Fruit fly (Drosophila melanogaster) whole organism, embryonic: ENCODE measurements around the gene TfIIA-S.
A peak's percentile ranks its signal among the peaks of the same experiment; 100 is the strongest.

Source experiments
- C15 ChIP-seq: fragments of 200-800 bp; sonication (Bioruptor generic); IDR thresholded peaks from 3 replicates; pipeline ENCODE4 v1.3.6; 2022; ENCODE audit warnings: missing biosample characterization, missing genetic modification characterization
- CG10565 ChIP-seq: fragments of 200-800 bp; sonication (Bioruptor generic); optimal IDR thresholded peaks from 3 replicates; lab custom pipeline; 2016; ENCODE audit warnings: missing biosample characterization, mild to moderate bottlenecking, missing genetic modification characterization
- CG10959 ChIP-seq: fragments of 200-800 bp; sonication (Bioruptor generic); IDR thresholded peaks from 2 replicates; pipeline ENCODE4 v1.3.6; 2022; ENCODE audit warnings: missing biosample characterization, missing genetic modification characterization
- CG10979 ChIP-seq: fragments of 200-800 bp; sonication (Bioruptor generic); optimal IDR thresholded peaks from 2 replicates; lab custom pipeline; 2018; ENCODE audit warnings: missing biosample characterization, mild to moderate bottlenecking, missing genetic modification characterization, moderate library complexity
- CG1602 ChIP-seq: fragments of 200-800 bp; sonication (Bioruptor generic); optimal IDR thresholded peaks from 3 replicates; lab custom pipeline; 2016; ENCODE audit warnings: missing biosample characterization, missing genetic modification characterization
- CG1603 ChIP-seq: fragments of 200-800 bp; sonication (Bioruptor generic); optimal IDR thresholded peaks from 2 replicates; lab custom pipeline; 2019; ENCODE audit warnings: missing biosample characterization, mild to moderate bottlenecking, missing genetic modification characterization, moderate library complexity
- CG17359 ChIP-seq: fragments of 200-800 bp; sonication (Bioruptor generic); optimal IDR thresholded peaks from 3 replicates; lab custom pipeline; 2018; ENCODE audit warnings: missing biosample characterization, mild to moderate bottlenecking, missing genetic modification characterization, moderate library complexity
- CG2202 ChIP-seq: fragments of 200-800 bp; sonication (Bioruptor generic); optimal IDR thresholded peaks from 2 replicates; lab custom pipeline; 2018; ENCODE audit warnings: missing biosample characterization, mild to moderate bottlenecking, missing genetic modification characterization
- CG32767 ChIP-seq: fragments of 200-800 bp; sonication (Bioruptor generic); IDR thresholded peaks from 2 replicates; pipeline ENCODE4 v1.3.6; 2022; ENCODE audit warnings: missing biosample characterization, missing genetic modification characterization
- CG33213 ChIP-seq: fragments of 200-800 bp; sonication (Bioruptor generic); optimal IDR thresholded peaks from 3 replicates; lab custom pipeline; 2016; ENCODE audit warnings: missing biosample characterization, missing genetic modification characterization
- CG42726 ChIP-seq: fragments of 200-800 bp; sonication (Bioruptor generic); IDR thresholded peaks from 2 replicates; pipeline ENCODE4 v1.3.6; 2022; ENCODE audit warnings: missing biosample characterization, missing genetic modification characterization; ENCODE audit not compliant: partially characterized antibody
- CG4424 ChIP-seq: fragments of 200-800 bp; sonication (Bioruptor generic); optimal IDR thresholded peaks from 3 replicates; lab custom pipeline; 2016; ENCODE audit warnings: missing biosample characterization, missing genetic modification characterization
- CG5245 ChIP-seq: fragments of 200-800 bp; sonication (Bioruptor generic); optimal IDR thresholded peaks from 3 replicates; lab custom pipeline; 2016; ENCODE audit warnings: missing biosample characterization, missing genetic modification characterization
- CG7556 ChIP-seq: fragments of 200-800 bp; sonication (Bioruptor generic); optimal IDR thresholded peaks from 2 replicates; lab custom pipeline; 2017; ENCODE audit warnings: missing biosample characterization, mild to moderate bottlenecking, missing genetic modification characterization
- CG8359 ChIP-seq: fragments of 200-800 bp; sonication (Bioruptor generic); optimal IDR thresholded peaks from 2 replicates; lab custom pipeline; 2017; ENCODE audit warnings: missing biosample characterization, mild to moderate bottlenecking, missing genetic modification characterization, borderline replicate concordance
- CG9215 ChIP-seq: fragments of 200-800 bp; sonication (Bioruptor generic); IDR thresholded peaks from 2 replicates; pipeline ENCODE4 v1.3.6; 2022; ENCODE audit warnings: missing biosample characterization, missing genetic modification characterization
- CG9797 ChIP-seq: fragments of 200-800 bp; sonication (Bioruptor generic); optimal IDR thresholded peaks from 3 replicates; lab custom pipeline; 2018; ENCODE audit warnings: missing biosample characterization, mild to moderate bottlenecking, missing genetic modification characterization
- CG9932 ChIP-seq: fragments of 200-800 bp; sonication (Bioruptor generic); IDR thresholded peaks from 2 replicates; pipeline ENCODE4 v1.3.6; 2022; ENCODE audit warnings: missing biosample characterization, missing genetic modification characterization
- D ChIP-seq, 2 experiments: fragments of 200-800 bp in 1 of 2; fragments of >200 bp in 1 of 2; sonication (Bioruptor generic) in 1 of 2; optimal IDR thresholded peaks; 2 replicates in 1 of 2; 3 replicates in 1 of 2; lab custom pipeline; 2017; ENCODE audit warnings: mild to moderate bottlenecking in 1 of 2, missing biosample characterization in 1 of 2, missing genetic modification characterization in 1 of 2, missing genetic modification reagents in 1 of 2
- Dip2 ChIP-seq: fragments of 200-800 bp; sonication (Bioruptor generic); IDR thresholded peaks from 2 replicates; pipeline ENCODE4 v1.3.6; 2022; ENCODE audit warnings: missing biosample characterization, missing genetic modification characterization
- Doc3 ChIP-seq: fragments of 200-800 bp; sonication (Bioruptor generic); IDR thresholded peaks from 3 replicates; pipeline ENCODE4 v1.3.6; 2022; ENCODE audit warnings: missing biosample characterization, missing genetic modification characterization; ENCODE audit not compliant: partially characterized antibody
- Fer1 ChIP-seq: fragments of 200-800 bp; sonication (Bioruptor generic); optimal IDR thresholded peaks from 2 replicates; lab custom pipeline; 2017; ENCODE audit warnings: missing biosample characterization, mild to moderate bottlenecking, missing genetic modification characterization
- HLH4C ChIP-seq: fragments of 200-800 bp; sonication (Bioruptor generic); IDR thresholded peaks from 3 replicates; pipeline ENCODE4 v1.3.6; 2022; ENCODE audit warnings: missing biosample characterization, missing genetic modification characterization; ENCODE audit not compliant: partially characterized antibody
- Hr39 ChIP-seq: fragments of >200 bp; optimal IDR thresholded peaks from 2 replicates; lab custom pipeline; 2017
- Jarid2 ChIP-seq: fragments of 200-800 bp; sonication (Bioruptor generic); optimal IDR thresholded peaks from 3 replicates; lab custom pipeline; 2017; ENCODE audit warnings: mild to moderate bottlenecking, missing biosample characterization, missing genetic modification reagents, missing genetic modification characterization
- MBD-R2 ChIP-seq: fragments of 200-800 bp; sonication (Bioruptor generic); IDR thresholded peaks from 2 replicates; pipeline ENCODE4 v1.3.6; 2022; ENCODE audit warnings: missing biosample characterization, missing genetic modification characterization
- PHDP ChIP-seq: fragments of 200-800 bp; sonication (Bioruptor generic); optimal IDR thresholded peaks from 3 replicates; lab custom pipeline; 2018; ENCODE audit warnings: missing biosample characterization, mild to moderate bottlenecking, missing genetic modification characterization, moderate library complexity
- Side ChIP-seq: fragments of 200-800 bp; sonication (Bioruptor generic); optimal IDR thresholded peaks from 2 replicates; lab custom pipeline; 2016; ENCODE audit warnings: missing biosample characterization, missing genetic modification characterization
- ac ChIP-seq: fragments of 200-800 bp; sonication (Bioruptor generic); optimal IDR thresholded peaks from 3 replicates; lab custom pipeline; 2017; ENCODE audit warnings: missing biosample characterization, mild to moderate bottlenecking, missing genetic modification characterization
- bcd ChIP-seq: fragments of 200-800 bp; sonication (Bioruptor generic); optimal IDR thresholded peaks from 2 replicates; lab custom pipeline; 2017; ENCODE audit warnings: missing biosample characterization, mild to moderate bottlenecking, missing genetic modification characterization
- bigmax ChIP-seq: fragments of 200-800 bp; sonication (Bioruptor generic); optimal IDR thresholded peaks from 2 replicates; lab custom pipeline; 2018; ENCODE audit warnings: missing biosample characterization, mild to moderate bottlenecking, missing genetic modification characterization
- cad ChIP-seq: fragments of >200 bp; optimal IDR thresholded peaks from 2 replicates; lab custom pipeline; 2017; ENCODE audit warnings: missing biosample characterization, missing genetic modification characterization
- da ChIP-seq: fragments of 200-800 bp; sonication (Bioruptor generic); optimal IDR thresholded peaks from 2 replicates; lab custom pipeline; 2016; ENCODE audit warnings: missing biosample characterization, missing genetic modification characterization
- gce ChIP-seq: fragments of 200-800 bp; sonication (Bioruptor generic); IDR thresholded peaks from 3 replicates; pipeline ENCODE4 v1.3.6; 2022; ENCODE audit warnings: missing biosample characterization, missing genetic modification characterization
- gcm ChIP-seq: fragments of 200-800 bp; sonication (Bioruptor generic); optimal IDR thresholded peaks from 2 replicates; lab custom pipeline; 2019; ENCODE audit warnings: missing biosample characterization, mild to moderate bottlenecking, missing genetic modification characterization, moderate library complexity
- gsb ChIP-seq: fragments of 200-800 bp; sonication (Bioruptor generic); IDR thresholded peaks from 2 replicates; pipeline ENCODE4 v1.3.6; 2022; ENCODE audit warnings: missing biosample characterization, missing genetic modification characterization
- gt ChIP-seq: fragments of 200-800 bp; sonication (Bioruptor generic); IDR thresholded peaks from 2 replicates; pipeline ENCODE4 v1.3.6; 2022; ENCODE audit warnings: missing biosample characterization, missing genetic modification characterization
- ind ChIP-seq: fragments of 200-800 bp; sonication (Bioruptor generic); optimal IDR thresholded peaks from 3 replicates; lab custom pipeline; 2016; ENCODE audit warnings: missing biosample characterization, missing genetic modification characterization
- klu ChIP-seq: fragments of 200-800 bp; sonication (Bioruptor generic); IDR thresholded peaks from 2 replicates; pipeline ENCODE4 v1.3.6; 2022; ENCODE audit warnings: missing biosample characterization, missing genetic modification characterization
- lab ChIP-seq: fragments of 200-800 bp; sonication (Bioruptor generic); optimal IDR thresholded peaks from 3 replicates; lab custom pipeline; 2017; ENCODE audit warnings: missing biosample characterization, missing genetic modification characterization, mild to moderate bottlenecking, moderate library complexity, missing genetic modification reagents
- lilli ChIP-seq: fragments of 200-800 bp; sonication (Bioruptor generic); optimal IDR thresholded peaks from 3 replicates; lab custom pipeline; 2016; ENCODE audit warnings: missing biosample characterization, missing genetic modification characterization
- pros ChIP-seq: fragments of 200-800 bp; sonication (Bioruptor generic); optimal IDR thresholded peaks from 3 replicates; lab custom pipeline; 2019; ENCODE audit warnings: missing biosample characterization, mild to moderate bottlenecking, missing genetic modification characterization, moderate library complexity
- repo ChIP-seq: fragments of 200-800 bp; sonication (Bioruptor generic); optimal IDR thresholded peaks from 2 replicates; lab custom pipeline; 2016; ENCODE audit warnings: missing biosample characterization, missing genetic modification characterization
- ro ChIP-seq: fragments of 200-800 bp; sonication (Bioruptor generic); IDR thresholded peaks from 2 replicates; pipeline ENCODE4 v1.3.6; 2022; ENCODE audit warnings: missing biosample characterization, missing genetic modification characterization
- slbo ChIP-seq: fragments of 200-800 bp; sonication (Bioruptor generic); IDR thresholded peaks from 2 replicates; pipeline ENCODE4 v1.3.6; 2022; ENCODE audit warnings: missing biosample characterization, missing genetic modification characterization
- sob ChIP-seq: fragments of 200-800 bp; sonication (Bioruptor generic); IDR thresholded peaks from 2 replicates; pipeline ENCODE4 v1.3.6; 2022; ENCODE audit warnings: missing biosample characterization, missing genetic modification characterization
- sug ChIP-seq: fragments of 200-800 bp; optimal IDR thresholded peaks from 2 replicates; lab custom pipeline; 2019; ENCODE audit warnings: missing biosample characterization, mild to moderate bottlenecking, missing genetic modification characterization, moderate library complexity
- wek ChIP-seq: fragments of 200-800 bp; sonication (Bioruptor generic); optimal IDR thresholded peaks from 3 replicates; lab custom pipeline; 2018; ENCODE audit warnings: missing biosample characterization, mild to moderate bottlenecking, missing genetic modification characterization, moderate library complexity
- zf30C ChIP-seq: fragments of 200-800 bp; sonication (Bioruptor generic); optimal IDR thresholded peaks from 3 replicates; lab custom pipeline; 2018; ENCODE audit warnings: missing biosample characterization, mild to moderate bottlenecking, missing genetic modification characterization

The TfIIA-S gene

dm6 chr3R:23888273-23889220, 2.3 kb downstream of the TfIIA-S start (continued):
- peak; percentile 8 for TF ChIP-seq CG1602 (GFP tag; lab: Kevin White, UChicago)
- no peak for TF ChIP-seq D (optimal IDR thresholded peaks at IDR 0.05; lab: Kevin White, UChicago)
- TF ChIP-seq D (GFP tag; optimal IDR thresholded peaks at IDR 0.05; lab: Kevin White, UChicago) = no peak
- TF ChIP-seq CG8359 (GFP tag; lab: Kevin White, UChicago) = no peak
- peak; percentile 23 for TF ChIP-seq CG17359 (tag; lab: Kevin White, UChicago)
- TF ChIP-seq CG5245 (GFP tag; lab: Kevin White, UChicago) = no peak
- no peak for TF ChIP-seq klu (GFP tag; lab: Robert Waterston, UW)
- no peak for TF ChIP-seq gsb (GFP tag; lab: Robert Waterston, UW)
- TF ChIP-seq sob = peak; percentile 14; the same call in 1 of the 2 replicates
- peak; percentile 5 for TF ChIP-seq lilli (GFP tag; lab: Kevin White, UChicago)
- no peak for TF ChIP-seq CG10959 (GFP tag; lab: Robert Waterston, UW)
- TF ChIP-seq da (GFP tag; lab: Kevin White, UChicago) = no peak
- peak; percentile 30 for TF ChIP-seq CG10979 (tag; lab: Kevin White, UChicago)
- TF ChIP-seq Dip2 (GFP tag; lab: Robert Waterston, UW) = no peak
- TF ChIP-seq CG9932 (GFP tag; lab: Robert Waterston, UW) = peak; percentile 28; the same call in 1 of the 2 replicates
- peak; percentile 26; the same call in 1 of the 2 replicates for TF ChIP-seq slbo
- peak; percentile 21 for TF ChIP-seq PHDP (tag; lab: Kevin White, UChicago)
- peak; percentile 28 for TF ChIP-seq pros
- TF ChIP-seq CG33213 (GFP tag; lab: Kevin White, UChicago) = no peak
- TF ChIP-seq wek (GFP tag; lab: Kevin White, UChicago) = peak; percentile 41
- TF ChIP-seq CG2202 = peak; percentile 24
- no peak for TF ChIP-seq gt (GFP tag; lab: Robert Waterston, UW)
- peak; percentile 25 for TF ChIP-seq ind (GFP tag; lab: Kevin White, UChicago)
- peak; percentile 43 for TF ChIP-seq zf30C (GFP tag; lab: Kevin White, UChicago)
- TF ChIP-seq ac (GFP tag; lab: Kevin White, UChicago) = no peak
- no peak for TF ChIP-seq cad
- no peak for TF ChIP-seq Fer1 (GFP tag; lab: Kevin White, UChicago)
- no peak for TF ChIP-seq CG42726 (GFP tag; lab: Robert Waterston, UW)
- TF ChIP-seq Hr39 (lab: Kevin White, UChicago) = no peak
- peak; percentile 37 for TF ChIP-seq repo (GFP tag; lab: Kevin White, UChicago)
- TF ChIP-seq HLH4C (GFP tag; lab: Robert Waterston, UW) = no peak
- no peak for TF ChIP-seq ro (GFP tag; lab: Robert Waterston, UW)
- no peak for TF ChIP-seq sug (tag; lab: Kevin White, UChicago)
- no peak for TF ChIP-seq Doc3
- TF ChIP-seq lab (GFP tag; lab: Kevin White, UChicago) = peak; percentile 25
- peak; percentile 56 for TF ChIP-seq CG1603
- no peak for TF ChIP-seq gce (GFP tag; lab: Robert Waterston, UW)
- no peak for TF ChIP-seq C15 (GFP tag; lab: Robert Waterston, UW)
- peak; percentile 13 for TF ChIP-seq gcm
- no peak for TF ChIP-seq CG32767 (GFP tag; lab: Robert Waterston, UW)
- no peak for TF ChIP-seq CG9797
- TF ChIP-seq bcd (GFP tag; lab: Kevin White, UChicago) = peak; percentile 5
- no peak for TF ChIP-seq CG9215
- no peak for TF ChIP-seq Side (GFP tag; lab: Kevin White, UChicago)
- no peak for TF ChIP-seq CG4424 (GFP tag; lab: Kevin White, UChicago)
- TF ChIP-seq bigmax (GFP tag; lab: Kevin White, UChicago) = no peak
- TF ChIP-seq CG7556 = no peak
- no peak for TF ChIP-seq CG10565 (GFP tag; lab: Kevin White, UChicago)
- TF ChIP-seq Jarid2 (GFP tag; lab: Kevin White, UChicago) = no peak
- no peak for TF ChIP-seq MBD-R2 (GFP tag; lab: Robert Waterston, UW)
